Fruit fly (Drosophila melanogaster) whole organism, embryonic: Measurements from ENCODE around the gene ninaE.

Experiments
- CG1024 ChIP-seq: fragments of 200-800 bp; sonication (Bioruptor generic); IDR thresholded peaks from 2 replicates; pipeline ENCODE4 v1.3.6; 2022; ENCODE audit warnings: missing biosample characterization, missing genetic modification characterization
- CG10366 ChIP-seq: fragments of 200-800 bp; sonication (Bioruptor generic); IDR thresholded peaks from 2 replicates; pipeline ENCODE4 v1.3.6; 2022; ENCODE audit warnings: missing biosample characterization, missing genetic modification characterization
- CG10654 ChIP-seq: fragments of 200-800 bp; sonication (Bioruptor generic); optimal IDR thresholded peaks from 2 replicates; lab custom pipeline; 2016; ENCODE audit warnings: missing biosample characterization, missing genetic modification characterization
- CG12071 ChIP-seq: fragments of 200-800 bp; sonication (Bioruptor generic); optimal IDR thresholded peaks from 3 replicates; lab custom pipeline; 2018; ENCODE audit warnings: missing biosample characterization, mild to moderate bottlenecking, missing genetic modification characterization
- CG14050 ChIP-seq: fragments of 200-800 bp; sonication (Bioruptor generic); IDR thresholded peaks from 3 replicates; pipeline ENCODE4 v1.3.6; 2022; ENCODE audit warnings: missing biosample characterization, missing genetic modification characterization
- CG14667 ChIP-seq: fragments of 200-800 bp; sonication (Bioruptor generic); IDR thresholded peaks from 2 replicates; pipeline ENCODE4 v1.3.6; 2022; ENCODE audit warnings: missing biosample characterization, missing genetic modification characterization
- CG14710 ChIP-seq: fragments of 200-800 bp; sonication (Bioruptor generic); optimal IDR thresholded peaks from 3 replicates; lab custom pipeline; 2019; ENCODE audit warnings: missing biosample characterization, mild to moderate bottlenecking, missing genetic modification characterization, moderate library complexity
- CG1603 ChIP-seq: fragments of 200-800 bp; sonication (Bioruptor generic); optimal IDR thresholded peaks from 2 replicates; lab custom pipeline; 2019; ENCODE audit warnings: missing biosample characterization, mild to moderate bottlenecking, missing genetic modification characterization, moderate library complexity
- CG17186 ChIP-seq: fragments of 200-800 bp; sonication (Bioruptor generic); optimal IDR thresholded peaks from 3 replicates; lab custom pipeline; 2017; ENCODE audit warnings: missing biosample characterization, missing genetic modification reagents, missing genetic modification characterization
- CG17385 ChIP-seq: fragments of 200-800 bp; sonication (Bioruptor generic); optimal IDR thresholded peaks from 3 replicates; lab custom pipeline; 2018; ENCODE audit warnings: missing biosample characterization, mild to moderate bottlenecking, missing genetic modification characterization
- CG17612 ChIP-seq: fragments of 200-800 bp; sonication (Bioruptor generic); IDR thresholded peaks from 2 replicates; pipeline ENCODE4 v1.3.6; 2022; ENCODE audit warnings: missing biosample characterization, missing genetic modification characterization
- CG18262 ChIP-seq: fragments of 200-800 bp; optimal IDR thresholded peaks from 3 replicates; lab custom pipeline; 2019; ENCODE audit warnings: missing biosample characterization, mild to moderate bottlenecking, missing genetic modification characterization, moderate library complexity
- CG3163 ChIP-seq: fragments of 200-800 bp; sonication (Bioruptor generic); optimal IDR thresholded peaks from 3 replicates; lab custom pipeline; 2016; ENCODE audit warnings: missing biosample characterization, missing genetic modification characterization
- CG32767 ChIP-seq: fragments of 200-800 bp; sonication (Bioruptor generic); IDR thresholded peaks from 2 replicates; pipeline ENCODE4 v1.3.6; 2022; ENCODE audit warnings: missing biosample characterization, missing genetic modification characterization
- CG3407 ChIP-seq: fragments of 200-800 bp; sonication (Bioruptor generic); optimal IDR thresholded peaks from 2 replicates; lab custom pipeline; 2018; ENCODE audit warnings: missing biosample characterization, mild to moderate bottlenecking, missing genetic modification characterization
- CG6765 ChIP-seq: fragments of 200-800 bp; sonication (Bioruptor generic); optimal IDR thresholded peaks from 3 replicates; lab custom pipeline; 2017; ENCODE audit warnings: missing biosample characterization, mild to moderate bottlenecking, missing genetic modification characterization
- CG7271 ChIP-seq: fragments of 200-800 bp; sonication (Bioruptor generic); optimal IDR thresholded peaks from 2 replicates; lab custom pipeline; 2018; ENCODE audit warnings: missing biosample characterization, mild to moderate bottlenecking, missing genetic modification characterization, moderate library complexity
- CG7839 ChIP-seq: fragments of 200-800 bp; sonication (Bioruptor generic); optimal IDR thresholded peaks from 3 replicates; lab custom pipeline; 2018; ENCODE audit warnings: missing biosample characterization, mild to moderate bottlenecking, missing genetic modification characterization, moderate library complexity
- CG8765 ChIP-seq: fragments of 200-800 bp; sonication (Bioruptor generic); IDR thresholded peaks from 2 replicates; pipeline ENCODE4 v1.3.6; 2022; ENCODE audit warnings: missing biosample characterization, missing genetic modification characterization
- CG9727 ChIP-seq: fragments of 200-800 bp; sonication (Bioruptor generic); optimal IDR thresholded peaks from 3 replicates; lab custom pipeline; 2017; ENCODE audit warnings: missing biosample characterization, mild to moderate bottlenecking, missing genetic modification characterization
- CHES-1-like ChIP-seq: fragments of 200-800 bp; sonication (Bioruptor generic); optimal IDR thresholded peaks from 2 replicates; lab custom pipeline; 2016; ENCODE audit warnings: missing biosample characterization, missing genetic modification characterization
- Dip2 ChIP-seq: fragments of 200-800 bp; sonication (Bioruptor generic); IDR thresholded peaks from 2 replicates; pipeline ENCODE4 v1.3.6; 2022; ENCODE audit warnings: missing biosample characterization, missing genetic modification characterization
- Drgx ChIP-seq: fragments of 200-800 bp; sonication (Bioruptor generic); IDR thresholded peaks from 2 replicates; pipeline ENCODE4 v1.3.6; 2022; ENCODE audit warnings: missing biosample characterization, missing genetic modification characterization
- Fer2 ChIP-seq: fragments of 200-800 bp; sonication (Bioruptor generic); optimal IDR thresholded peaks from 2 replicates; lab custom pipeline; 2018; ENCODE audit warnings: missing biosample characterization, mild to moderate bottlenecking, missing genetic modification characterization, moderate library complexity
- HLH4C ChIP-seq: fragments of 200-800 bp; sonication (Bioruptor generic); IDR thresholded peaks from 3 replicates; pipeline ENCODE4 v1.3.6; 2022; ENCODE audit warnings: missing biosample characterization, missing genetic modification characterization; ENCODE audit not compliant: partially characterized antibody
- Hr51 ChIP-seq, 2 experiments: fragments of 200-800 bp; sonication (Bioruptor generic); optimal IDR thresholded peaks; 2 replicates in 1 of 2; 3 replicates in 1 of 2; lab custom pipeline; 2016 to 2018; ENCODE audit warnings: missing biosample characterization in 2 of 2, missing genetic modification characterization in 2 of 2, mild to moderate bottlenecking in 1 of 2, moderate library complexity in 1 of 2
- Jarid2 ChIP-seq: fragments of 200-800 bp; sonication (Bioruptor generic); optimal IDR thresholded peaks from 3 replicates; lab custom pipeline; 2017; ENCODE audit warnings: mild to moderate bottlenecking, missing biosample characterization, missing genetic modification reagents, missing genetic modification characterization
- MTF-1 ChIP-seq: fragments of 200-800 bp; sonication (Bioruptor generic); optimal IDR thresholded peaks from 2 replicates; lab custom pipeline; 2018; ENCODE audit warnings: missing biosample characterization, mild to moderate bottlenecking, missing genetic modification characterization, borderline replicate concordance
- Max ChIP-seq: fragments of 200-800 bp; sonication (Bioruptor generic); optimal IDR thresholded peaks from 2 replicates; lab custom pipeline; 2016; ENCODE audit warnings: missing biosample characterization, mild to moderate bottlenecking, missing genetic modification characterization
- NC2β ChIP-seq: fragments of 200-800 bp; sonication (Bioruptor generic); optimal IDR thresholded peaks from 2 replicates; lab custom pipeline; 2016; ENCODE audit warnings: missing biosample characterization, missing genetic modification characterization
- Oli ChIP-seq: fragments of 200-800 bp; sonication (Bioruptor generic); optimal IDR thresholded peaks from 2 replicates; lab custom pipeline; 2018; ENCODE audit warnings: missing biosample characterization, mild to moderate bottlenecking, missing genetic modification characterization, moderate library complexity
- PHDP ChIP-seq: fragments of 200-800 bp; sonication (Bioruptor generic); optimal IDR thresholded peaks from 3 replicates; lab custom pipeline; 2018; ENCODE audit warnings: missing biosample characterization, mild to moderate bottlenecking, missing genetic modification characterization, moderate library complexity
- Sin3A ChIP-seq: fragments of >200 bp; optimal IDR thresholded peaks from 2 replicates; lab custom pipeline; 2018
- ab ChIP-seq: fragments of 200-800 bp; sonication (Bioruptor generic); optimal IDR thresholded peaks from 2 replicates; lab custom pipeline; 2016; ENCODE audit warnings: missing biosample characterization, missing genetic modification characterization
- ato ChIP-seq: fragments of 200-800 bp; sonication (Bioruptor generic); IDR thresholded peaks from 2 replicates; pipeline ENCODE4 v1.3.6; 2022; ENCODE audit warnings: missing biosample characterization, missing genetic modification characterization; ENCODE audit not compliant: partially characterized antibody
- btn ChIP-seq: fragments of 200-800 bp; sonication (Bioruptor generic); optimal IDR thresholded peaks from 2 replicates; lab custom pipeline; 2016; ENCODE audit warnings: missing biosample characterization, missing genetic modification characterization
- fd102C ChIP-seq: fragments of 200-800 bp; sonication (Bioruptor generic); optimal IDR thresholded peaks from 2 replicates; lab custom pipeline; 2018; ENCODE audit warnings: missing biosample characterization, mild to moderate bottlenecking, missing genetic modification characterization, moderate library complexity
- her ChIP-seq: fragments of 200-800 bp; sonication (Bioruptor generic); optimal IDR thresholded peaks from 2 replicates; lab custom pipeline; 2016; ENCODE audit warnings: missing biosample characterization, missing genetic modification characterization
- insv ChIP-seq, 2 experiments: fragments of 200-800 bp; sonication (Bioruptor generic); optimal IDR thresholded peaks; 3 replicates each; lab custom pipeline; 2016 to 2018; ENCODE audit warnings: missing biosample characterization in 2 of 2, missing genetic modification characterization in 2 of 2
- lab ChIP-seq: fragments of 200-800 bp; sonication (Bioruptor generic); optimal IDR thresholded peaks from 3 replicates; lab custom pipeline; 2017; ENCODE audit warnings: missing biosample characterization, missing genetic modification characterization, mild to moderate bottlenecking, moderate library complexity, missing genetic modification reagents
- mam ChIP-seq: fragments of 200-800 bp; sonication (Bioruptor generic); optimal IDR thresholded peaks from 3 replicates; lab custom pipeline; 2016; ENCODE audit warnings: missing biosample characterization, missing genetic modification characterization
- mirr ChIP-seq: fragments of 200-800 bp; sonication (Bioruptor generic); optimal IDR thresholded peaks from 3 replicates; lab custom pipeline; 2018; ENCODE audit warnings: missing biosample characterization, mild to moderate bottlenecking, missing genetic modification characterization
- nerfin-1 ChIP-seq: fragments of 200-800 bp; sonication (Bioruptor generic); optimal IDR thresholded peaks from 3 replicates; lab custom pipeline; 2019; ENCODE audit warnings: missing biosample characterization, mild to moderate bottlenecking, missing genetic modification characterization, moderate library complexity
- nom ChIP-seq: fragments of 200-800 bp; sonication (Bioruptor generic); optimal IDR thresholded peaks from 2 replicates; lab custom pipeline; 2017; ENCODE audit warnings: missing biosample characterization, missing genetic modification characterization, mild to moderate bottlenecking, moderate library complexity, missing genetic modification reagents
- slp2 ChIP-seq: fragments of 200-800 bp; sonication (Bioruptor generic); optimal IDR thresholded peaks from 2 replicates; lab custom pipeline; 2016; ENCODE audit warnings: missing biosample characterization, missing genetic modification characterization
- sna ChIP-seq: fragments of 200-800 bp; sonication (Bioruptor generic); IDR thresholded peaks from 2 replicates; pipeline ENCODE4 v1.3.6; 2022; ENCODE audit warnings: missing biosample characterization, missing genetic modification characterization; ENCODE audit not compliant: partially characterized antibody
- sqz ChIP-seq: fragments of 200-800 bp; sonication (Bioruptor generic); optimal IDR thresholded peaks from 3 replicates; lab custom pipeline; 2018; ENCODE audit warnings: missing biosample characterization, mild to moderate bottlenecking, missing genetic modification characterization
- wdn ChIP-seq: fragments of 200-800 bp; sonication (Bioruptor generic); IDR thresholded peaks from 2 replicates; pipeline ENCODE4 v1.3.6; 2022; ENCODE audit warnings: missing biosample characterization, missing genetic modification characterization
- zen ChIP-seq: fragments of 200-800 bp; sonication (Bioruptor generic); optimal IDR thresholded peaks from 3 replicates; lab custom pipeline; 2018; ENCODE audit warnings: missing biosample characterization, mild to moderate bottlenecking, missing genetic modification characterization, moderate library complexity
- zf30C ChIP-seq: fragments of 200-800 bp; sonication (Bioruptor generic); optimal IDR thresholded peaks from 3 replicates; lab custom pipeline; 2018; ENCODE audit warnings: missing biosample characterization, mild to moderate bottlenecking, missing genetic modification characterization

Gene ninaE

DNA sequence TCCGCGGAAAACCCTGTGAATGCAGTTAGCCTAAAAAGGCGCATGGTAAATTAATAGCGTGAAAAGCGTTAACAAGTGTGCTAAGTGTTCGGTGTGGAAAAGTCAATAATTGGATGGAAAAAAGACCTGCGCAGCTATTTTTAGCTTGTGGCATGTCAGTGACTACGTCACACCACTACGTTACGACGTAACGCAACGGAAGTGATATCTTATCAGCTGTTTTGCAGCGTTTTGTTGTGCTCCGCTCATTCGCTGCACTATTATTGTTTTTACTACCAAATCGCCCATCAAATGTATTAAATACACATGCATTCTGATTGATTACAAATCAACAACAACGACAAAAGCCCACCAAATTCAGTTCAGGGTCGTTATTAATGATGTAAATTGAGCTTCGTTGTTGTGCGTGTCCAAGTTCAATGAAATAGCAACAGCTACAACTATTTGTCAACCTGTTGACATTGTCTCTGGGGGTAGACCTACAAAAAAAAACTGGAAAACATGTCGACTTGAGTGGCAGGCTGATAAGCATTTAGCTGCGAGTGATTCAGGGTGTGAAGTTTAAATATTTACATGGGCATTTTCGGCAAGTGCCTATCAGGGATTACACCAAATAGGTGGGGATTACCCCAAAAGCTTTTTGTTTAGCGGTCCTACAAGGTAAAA, 40.3 kb downstream of the ninaE start (continued):
- TF ChIP-seq Max (no peak), CG1603 (tag; lab: Kevin White, UChicago) (no peak), zf30C (GFP tag; lab: Kevin White, UChicago) (no peak), CG3407 (peak; percentile 59), Fer2 (tag; lab: Kevin White, UChicago) (no peak), CG12071 (GFP tag; lab: Kevin White, UChicago) (no peak), nerfin-1 (tag; lab: Kevin White, UChicago) (peak; percentile 59), CG17612 (GFP tag; lab: Robert Waterston, UW) (no peak), Dip2 (GFP tag; lab: Robert Waterston, UW) (no peak), her (GFP tag; lab: Kevin White, UChicago) (no peak), fd102C (GFP tag; lab: Kevin White, UChicago) (no peak), MTF-1 (GFP tag; lab: Kevin White, UChicago) (peak; percentile 9), CG1024 (GFP tag; lab: Robert Waterston, UW) (no peak), CG10366 (GFP tag; lab: Robert Waterston, UW) (no peak; the same call in 1 of the 2 replicates), sqz (GFP tag; lab: Kevin White, UChicago) (peak; percentile 92), wdn (GFP tag; lab: Robert Waterston, UW) (no peak), sna (peak; percentile 14; the same call in 1 of the 2 replicates), ab (GFP tag; lab: Kevin White, UChicago) (no peak), Drgx (GFP tag; lab: Robert Waterston, UW) (no peak), CHES-1-like (GFP tag; lab: Kevin White, UChicago) (no peak), CG14710 (peak; percentile 16), zen (tag; lab: Kevin White, UChicago) (no peak), nom (GFP tag; lab: Kevin White, UChicago) (no peak), btn (GFP tag; lab: Kevin White, UChicago) (no peak), Sin3A (lab: Kevin White, UChicago) (no peak), CG7839 (tag; lab: Kevin White, UChicago) (no peak), Oli (tag; lab: Kevin White, UChicago) (no peak), PHDP (tag; lab: Kevin White, UChicago) (peak; percentile 72), mirr (peak; percentile 89), CG14050 (GFP tag; lab: Robert Waterston, UW) (no peak), slp2 (GFP tag; lab: Kevin White, UChicago) (no peak), Hr51 (GFP tag; optimal IDR thresholded peaks at IDR 0.05; lab: Kevin White, UChicago) (no peak), CG17385 (peak; percentile 61), CG8765 (GFP tag; lab: Robert Waterston, UW) (no peak), CG6765 (GFP tag; lab: Kevin White, UChicago) (peak; percentile 68), CG17186 (no peak), lab (GFP tag; lab: Kevin White, UChicago) (no peak), HLH4C (GFP tag; lab: Robert Waterston, UW) (no peak), NC2β (peak; percentile 31), mam (GFP tag; lab: Kevin White, UChicago) (no peak), CG3163 (GFP tag; lab: Kevin White, UChicago) (peak; percentile 19), CG18262 (tag; lab: Kevin White, UChicago) (no peak), CG7271 (tag; lab: Kevin White, UChicago) (no peak), CG32767 (GFP tag; lab: Robert Waterston, UW) (no peak), CG14667 (GFP tag; lab: Robert Waterston, UW) (no peak), insv (GFP tag; optimal IDR thresholded peaks at IDR 0.05; lab: Kevin White, UChicago) (no peak), CG10654 (GFP tag; lab: Kevin White, UChicago) (no peak), ato (GFP tag; lab: Robert Waterston, UW) (no peak), Jarid2 (GFP tag; lab: Kevin White, UChicago) (no peak), CG9727 (GFP tag; lab: Kevin White, UChicago) (no peak)
